Fruit fly (Drosophila melanogaster) S2 (cell line): ENCODE measurements around the gene CG31820.

ENCODE experiments used
- CG8478 ChIP-seq: fragments of >200 bp; optimal IDR thresholded peaks from 2 replicates; lab custom pipeline; 2018
- CTCF ChIP-seq, 2 experiments: fragments of >200 bp; optimal IDR thresholded peaks; 2 replicates each; lab custom pipeline; 2018

- TF ChIP-seq CTCF (optimal IDR thresholded peaks at IDR 0.05; lab: Kevin White, UChicago) (no peak), CG8478 (lab: Kevin White, UChicago) (no peak)
Observed at dm6 chr2L:16000199-16000598, 5.9 kb downstream of the CG31820 start, which contains the start of gene beat-Ic.
